Worm (Caenorhabditis elegans) whole organism, L3 larva: Measurements from ENCODE around the gene bath-9.

ENCODE experiments used
- nhr-11 ChIP-seq: fragments of 150-350 bp; optimal IDR thresholded peaks from 2 replicates; lab custom pipeline; 2014; ENCODE audit warnings: missing biosample characterization, missing genetic modification characterization
- pha-4 ChIP-seq: fragments of 150-350 bp; optimal IDR thresholded peaks from 2 replicates; lab custom pipeline; 2014; ENCODE audit warnings: missing biosample characterization, missing genetic modification reagents, missing genetic modification characterization
- snpc-4 ChIP-seq: fragments of 150-350 bp; optimal IDR thresholded peaks from 2 replicates; lab custom pipeline; 2014; ENCODE audit warnings: missing biosample characterization, missing genetic modification characterization

DNA sequence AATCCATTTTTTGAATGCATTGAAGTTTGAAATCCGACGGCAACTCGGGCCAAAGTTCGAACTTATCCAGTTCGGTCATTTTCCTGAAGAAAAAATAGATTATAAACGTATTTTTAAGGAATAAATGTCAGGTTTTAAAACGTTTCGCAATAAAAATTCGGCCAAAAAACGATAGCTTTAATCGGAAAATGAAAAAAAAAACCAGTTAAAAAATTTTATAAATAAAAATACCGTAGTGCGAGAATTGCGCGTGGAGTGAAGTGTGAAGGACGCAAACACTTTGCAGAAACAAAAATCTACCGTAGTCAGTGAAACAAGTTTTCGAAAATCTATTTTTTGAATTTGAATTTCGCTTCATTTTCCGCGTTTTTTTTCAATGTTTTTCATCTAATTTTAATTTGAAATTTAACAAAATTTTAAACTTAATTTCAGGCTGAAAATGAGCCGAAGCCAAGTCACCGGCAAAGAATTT, 27.0 kb upstream of the bath-9 start, which contains the start of gene F14D2.8:
- TF ChIP-seq pha-4 (tag; lab: Kevin White, UChicago) (no peak), snpc-4 (tag; lab: Kevin White, UChicago) (no peak), nhr-11 (tag; lab: Kevin White, UChicago) (no peak)
